Worm (Caenorhabditis elegans): Measurements from ENCODE around the gene rnf-5.
A peak's percentile ranks its signal among the peaks of the same experiment; 100 is the strongest.

The rnf-5 gene

ce11 chrIII:4150919-4151318 lies 15.7 kb downstream of the rnf-5 start:
- peak; percentile 28 for TF ChIP-seq K12H6.12 (tag; optimal IDR thresholded peaks at IDR 0.05)
- no peak for TF ChIP-seq ztf-18 (tag; optimal IDR thresholded peaks at IDR 0.05)
- TF ChIP-seq ceh-91 (GFP tag; IDR thresholded peaks at IDR 0.05) = no peak
- TF ChIP-seq Y95B8A.8 (GFP tag; IDR thresholded peaks at IDR 0.05) = no peak
- TF ChIP-seq snpc-1.1 (tag; optimal IDR thresholded peaks at IDR 0.05; ENCODE audit: insufficient read depth) = no peak
- no peak for TF ChIP-seq ceh-58 (GFP tag; IDR thresholded peaks at IDR 0.05)
- TF ChIP-seq bed-1 (GFP tag; IDR thresholded peaks at IDR 0.05) = no peak
- peak; percentile 41 for TF ChIP-seq lin-40 (tag; optimal IDR thresholded peaks at IDR 0.05)
- TF ChIP-seq ceh-27 (GFP tag; optimal IDR thresholded peaks at IDR 0.05) = peak; percentile 23
- no peak for TF ChIP-seq F49E8.2 (tag; optimal IDR thresholded peaks at IDR 0.05; ENCODE audit: insufficient read depth)
- no peak for TF ChIP-seq F22D6.2 (tag; optimal IDR thresholded peaks at IDR 0.05)
- no peak for TF ChIP-seq unc-62 (GFP tag; optimal IDR thresholded peaks at IDR 0.05)
- no peak for TF ChIP-seq hrde-1 (tag; optimal IDR thresholded peaks at IDR 0.05; ENCODE audit: borderline replicate concordance)
- no peak for TF ChIP-seq nfya-2 (GFP tag; IDR thresholded peaks at IDR 0.05)
- TF ChIP-seq lsy-27 (tag; optimal IDR thresholded peaks at IDR 0.05; ENCODE audit: borderline replicate concordance, insufficient read depth) = no peak
- TF ChIP-seq somi-1 (GFP tag; optimal IDR thresholded peaks at IDR 0.05) = no peak
- TF ChIP-seq F33H1.4 (GFP tag; IDR thresholded peaks at IDR 0.05) = peak; percentile 32; the same call in 1 of the 2 replicates
- TF ChIP-seq efl-1 (GFP tag; optimal IDR thresholded peaks at IDR 0.05) = peak; percentile 80
- no peak for TF ChIP-seq lir-1 (GFP tag; conservative IDR thresholded peaks at IDR 0.05)
- no peak for TF ChIP-seq rec-8 (tag; optimal IDR thresholded peaks at IDR 0.05)
- no peak for TF ChIP-seq nhr-27 (tag; optimal IDR thresholded peaks at IDR 0.05)
- TF ChIP-seq C06A6.2 (GFP tag; conservative IDR thresholded peaks at IDR 0.05) = no peak
- no peak for TF ChIP-seq bed-2 (GFP tag; IDR thresholded peaks at IDR 0.05)
- no peak for TF ChIP-seq gei-17 (GFP tag; optimal IDR thresholded peaks at IDR 0.05)
- no peak for TF ChIP-seq tbx-9 (tag; optimal IDR thresholded peaks at IDR 0.05; ENCODE audit: borderline replicate concordance)
- TF ChIP-seq tlf-1 (GFP tag; optimal IDR thresholded peaks at IDR 0.05) = no peak
- TF ChIP-seq lsl-1 (GFP tag; optimal IDR thresholded peaks at IDR 0.05) = peak; percentile 74
- TF ChIP-seq rpc-1 (optimal IDR thresholded peaks at IDR 0.05) = peak; percentile 4
- TF ChIP-seq rpc-1 (tag; optimal IDR thresholded peaks at IDR 0.05) = no peak
- no peak for TF ChIP-seq B0035.1 (tag; optimal IDR thresholded peaks at IDR 0.05)
- peak; percentile 96 for TF ChIP-seq lin-54 (GFP tag; optimal IDR thresholded peaks at IDR 0.05)
- no peak for TF ChIP-seq K11D2.4 (GFP tag; IDR thresholded peaks at IDR 0.05)
- TF ChIP-seq ama-1 (optimal IDR thresholded peaks at IDR 0.05) = peak; percentile 67
- no peak for TF ChIP-seq ama-1 (GFP tag; optimal IDR thresholded peaks at IDR 0.05)
- no peak for TF ChIP-seq Y56A3A.18 (GFP tag; IDR thresholded peaks at IDR 0.05)
- no peak for TF ChIP-seq Y53G8AR.9 (GFP tag; conservative IDR thresholded peaks at IDR 0.05)
- no peak for TF ChIP-seq mel-28 (tag; optimal IDR thresholded peaks at IDR 0.05; ENCODE audit: borderline replicate concordance)
- no peak for TF ChIP-seq lag-1 (GFP tag; IDR thresholded peaks at IDR 0.05)
- no peak for TF ChIP-seq fkh-3 (tag; optimal IDR thresholded peaks at IDR 0.05)
- TF ChIP-seq cebp-2 (GFP tag; IDR thresholded peaks at IDR 0.05) = no peak
- no peak for TF ChIP-seq unc-130 (GFP tag; optimal IDR thresholded peaks at IDR 0.05)
- no peak for TF ChIP-seq B0019.2 (GFP tag; conservative IDR thresholded peaks at IDR 0.05)
- TF ChIP-seq Y53F4B.3 (GFP tag; IDR thresholded peaks at IDR 0.05) = no peak
- no peak for TF ChIP-seq egl-44 (GFP tag; IDR thresholded peaks at IDR 0.05)
- TF ChIP-seq F52B5.7 (tag; optimal IDR thresholded peaks at IDR 0.05) = no peak
- no peak for TF ChIP-seq nfya-1 (tag; optimal IDR thresholded peaks at IDR 0.05; ENCODE audit: borderline replicate concordance, insufficient read depth)
- TF ChIP-seq F10E7.11 (tag; optimal IDR thresholded peaks at IDR 0.05) = no peak
- no peak for TF ChIP-seq F57A8.1 (GFP tag; optimal IDR thresholded peaks at IDR 0.05)
- no peak for TF ChIP-seq F55B11.4 (tag; optimal IDR thresholded peaks at IDR 0.05; ENCODE audit: borderline replicate concordance, insufficient read depth)

All from whole organism, young adult.